Worm (Caenorhabditis elegans) whole organism, late embryonic: ENCODE data around the gene ttr-1.

ENCODE experiments used
- F13H6.1 ChIP-seq: sonication (generic microtip); optimal IDR thresholded peaks from 2 replicates; lab custom pipeline; 2016; ENCODE audit warnings: missing genetic modification characterization, missing compliant biosample characterization
- K09A11.1 ChIP-seq: sonication (generic microtip); optimal IDR thresholded peaks from 2 replicates; lab custom pipeline; 2017; ENCODE audit warnings: antibody characterized with exemption, mild to moderate bottlenecking, missing genetic modification characterization, missing compliant biosample characterization; ENCODE audit not compliant: insufficient read depth
- Y22D7AL.16 ChIP-seq: sonication (generic microtip); optimal IDR thresholded peaks from 2 replicates; lab custom pipeline; 2016; ENCODE audit warnings: missing genetic modification characterization, missing compliant biosample characterization
- ahr-1 ChIP-seq: sonication (generic microtip); optimal IDR thresholded peaks from 2 replicates; lab custom pipeline; 2016; ENCODE audit warnings: missing genetic modification characterization, missing compliant biosample characterization
- ama-1 ChIP-seq: fragments of 150-350 bp; optimal IDR thresholded peaks from 2 replicates; lab custom pipeline; 2014
- ceh-18 ChIP-seq: sonication (generic microtip); optimal IDR thresholded peaks from 2 replicates; lab custom pipeline; 2016; ENCODE audit warnings: missing genetic modification characterization, missing compliant biosample characterization
- ceh-22 ChIP-seq: sonication (generic microtip); optimal IDR thresholded peaks from 2 replicates; lab custom pipeline; 2017; ENCODE audit warnings: missing biosample characterization, missing genetic modification characterization
- ceh-24 ChIP-seq: sonication (generic microtip); optimal IDR thresholded peaks from 2 replicates; lab custom pipeline; 2016; ENCODE audit warnings: mild to moderate bottlenecking, missing genetic modification characterization, missing compliant biosample characterization
- ceh-30 ChIP-seq: fragments of 150-350 bp; optimal IDR thresholded peaks from 2 replicates; lab custom pipeline; 2014; ENCODE audit warnings: missing biosample characterization, missing genetic modification characterization
- ceh-45 ChIP-seq: fragments of 200-800 bp; sonication (Bioruptor generic); IDR thresholded peaks from 2 replicates; pipeline ENCODE4 v1.3.6; 2022; ENCODE audit warnings: missing genetic modification reagents, missing genetic modification characterization, missing compliant biosample characterization
- ceh-48 ChIP-seq: sonication (generic microtip); optimal IDR thresholded peaks from 2 replicates; lab custom pipeline; 2016; ENCODE audit warnings: missing genetic modification characterization, inconsistent platforms, missing compliant biosample characterization
- ceh-6 ChIP-seq: fragments of 200-800 bp; sonication (Bioruptor generic); optimal IDR thresholded peaks from 2 replicates; lab custom pipeline; 2018; ENCODE audit warnings: mild to moderate bottlenecking, missing genetic modification characterization, missing compliant biosample characterization
- ceh-9 ChIP-seq: sonication (generic microtip); optimal IDR thresholded peaks from 2 replicates; lab custom pipeline; 2016; ENCODE audit warnings: mild to moderate bottlenecking, missing genetic modification characterization, inconsistent platforms, missing compliant biosample characterization
- che-1 ChIP-seq: sonication (generic microtip); optimal IDR thresholded peaks from 2 replicates; lab custom pipeline; 2016; ENCODE audit warnings: mild to moderate bottlenecking, missing genetic modification characterization, missing compliant biosample characterization
- dmd-4 ChIP-seq: sonication (generic microtip); optimal IDR thresholded peaks from 2 replicates; lab custom pipeline; 2016; ENCODE audit warnings: borderline replicate concordance, missing genetic modification characterization, missing compliant biosample characterization
- dve-1 ChIP-seq: sonication (generic microtip); optimal IDR thresholded peaks from 2 replicates; lab custom pipeline; 2017; ENCODE audit warnings: antibody characterized with exemption, mild to moderate bottlenecking, missing genetic modification characterization, missing compliant biosample characterization
- elt-2 ChIP-seq: sonication (generic microtip); optimal IDR thresholded peaks from 2 replicates; lab custom pipeline; 2016; ENCODE audit warnings: missing genetic modification reagents, missing genetic modification characterization, missing compliant biosample characterization
- ets-4 ChIP-seq: sonication (generic microtip); optimal IDR thresholded peaks from 2 replicates; lab custom pipeline; 2016; ENCODE audit warnings: missing genetic modification characterization, missing compliant biosample characterization
- eyg-1 ChIP-seq: sonication (generic microtip); optimal IDR thresholded peaks from 2 replicates; lab custom pipeline; 2016; ENCODE audit warnings: missing genotype, missing genetic modification characterization, missing compliant biosample characterization
- fkh-6 ChIP-seq: sonication (generic microtip); optimal IDR thresholded peaks from 2 replicates; lab custom pipeline; 2016; ENCODE audit warnings: missing genetic modification characterization, missing compliant biosample characterization
- hlh-13 ChIP-seq: fragments of 200-800 bp; sonication (Bioruptor generic); optimal IDR thresholded peaks from 2 replicates; lab custom pipeline; 2018; ENCODE audit warnings: mild to moderate bottlenecking, missing genetic modification characterization, missing compliant biosample characterization
- hlh-15 ChIP-seq: sonication (generic microtip); optimal IDR thresholded peaks from 2 replicates; lab custom pipeline; 2016; ENCODE audit warnings: missing genetic modification characterization, missing compliant biosample characterization
- hlh-6 ChIP-seq: sonication (generic microtip); optimal IDR thresholded peaks from 2 replicates; lab custom pipeline; 2016; ENCODE audit warnings: missing genotype, missing genetic modification characterization, missing compliant biosample characterization
- lim-6 ChIP-seq: sonication (generic microtip); optimal IDR thresholded peaks from 2 replicates; lab custom pipeline; 2016; ENCODE audit warnings: missing genetic modification characterization, missing compliant biosample characterization
- lin-11 ChIP-seq: fragments of 200-800 bp; sonication (Bioruptor generic); optimal IDR thresholded peaks from 2 replicates; lab custom pipeline; 2018; ENCODE audit warnings: mild to moderate bottlenecking, missing genetic modification characterization, missing compliant biosample characterization
- madf-2 ChIP-seq: sonication (generic microtip); optimal IDR thresholded peaks from 2 replicates; lab custom pipeline; 2017; ENCODE audit warnings: missing genetic modification characterization, missing compliant biosample characterization
- mec-3 ChIP-seq: sonication (generic microtip); optimal IDR thresholded peaks from 2 replicates; lab custom pipeline; 2016; ENCODE audit warnings: borderline replicate concordance, missing genetic modification characterization, missing compliant biosample characterization
- nhr-11 ChIP-seq: fragments of 150-350 bp; optimal IDR thresholded peaks from 2 replicates; lab custom pipeline; 2014; ENCODE audit warnings: missing biosample characterization, missing genetic modification characterization
- nhr-232 ChIP-seq: sonication (generic microtip); optimal IDR thresholded peaks from 2 replicates; lab custom pipeline; 2016; ENCODE audit warnings: missing genetic modification characterization, missing compliant biosample characterization
- odd-2 ChIP-seq: sonication (generic microtip); optimal IDR thresholded peaks from 2 replicates; lab custom pipeline; 2017; ENCODE audit warnings: antibody characterized with exemption, mild to moderate bottlenecking, missing genetic modification characterization, missing compliant biosample characterization
- pat-9 ChIP-seq: fragments of 200-800 bp; sonication (Bioruptor generic); optimal IDR thresholded peaks from 2 replicates; lab custom pipeline; 2018; ENCODE audit warnings: mild to moderate bottlenecking, missing genetic modification characterization, moderate library complexity, missing compliant biosample characterization
- pha-2 ChIP-seq: sonication (generic microtip); optimal IDR thresholded peaks from 2 replicates; lab custom pipeline; 2017; ENCODE audit warnings: mild to moderate bottlenecking, missing genetic modification characterization, missing compliant biosample characterization
- pros-1 ChIP-seq: fragments of 150-350 bp; optimal IDR thresholded peaks from 2 replicates; lab custom pipeline; 2014; ENCODE audit warnings: missing biosample characterization, missing genetic modification reagents, missing genetic modification characterization
- sox-2 ChIP-seq: fragments of 200-800 bp; sonication (Bioruptor generic); IDR thresholded peaks from 2 replicates; pipeline ENCODE4 v1.3.6; 2022; ENCODE audit warnings: missing genetic modification reagents, missing genetic modification characterization, missing compliant biosample characterization
- ttx-3 ChIP-seq: sonication (generic microtip); optimal IDR thresholded peaks from 2 replicates; lab custom pipeline; 2016; ENCODE audit warnings: missing genetic modification reagents, missing genetic modification characterization, missing compliant biosample characterization
- unc-3 ChIP-seq, 2 experiments: fragments of 200-800 bp in 1 of 2; sonication (Bioruptor generic) in 1 of 2; sonication (generic microtip) in 1 of 2; conservative IDR thresholded peaks in 1 of 2; optimal IDR thresholded peaks in 1 of 2; 2 replicates each; pipeline versions ENCODE4 v1.3.6 to Lab custom; 2016 to 2022; ENCODE audit warnings: missing compliant biosample characterization in 2 of 2, missing genetic modification characterization in 2 of 2, missing genetic modification reagents in 1 of 2
- unc-55 ChIP-seq: sonication (generic microtip); optimal IDR thresholded peaks from 2 replicates; lab custom pipeline; 2017; ENCODE audit warnings: missing biosample characterization, missing genetic modification reagents, missing genetic modification characterization
- unc-86 ChIP-seq: sonication (generic microtip); optimal IDR thresholded peaks from 2 replicates; lab custom pipeline; 2016; ENCODE audit warnings: missing genetic modification characterization, missing compliant biosample characterization
- zip-5 ChIP-seq: sonication (generic microtip); optimal IDR thresholded peaks from 2 replicates; lab custom pipeline; 2016; ENCODE audit warnings: missing genetic modification characterization, missing compliant biosample characterization

Gene ttr-1

ce11 chrIII:9941020-9941674 is 12.3 kb downstream of the ttr-1 start, which contains the start of the genes K03H1.9 and K03H1.12:
Gene K03H1.9, minus strand, starts transcription at chrIII:9941490.
Gene K03H1.12, plus strand, starts transcription at chrIII:9941624.
- TF ChIP-seq K09A11.1 (no peak), unc-3 (GFP tag; conservative IDR thresholded peaks at IDR 0.05; lab: Robert Waterston, UW) (no peak), unc-3 (tag; optimal IDR thresholded peaks at IDR 0.05; lab: Kevin White, UChicago) (no peak), fkh-6 (no peak), ceh-18 (tag; lab: Kevin White, UChicago) (no peak), ttx-3 (tag; lab: Kevin White, UChicago) (no peak), Y22D7AL.16 (tag; lab: Kevin White, UChicago) (no peak), odd-2 (tag; lab: Kevin White, UChicago) (no peak), ets-4 (tag; lab: Kevin White, UChicago) (no peak)
- TF ChIP-seq, all 69 proteins: peak for 0

DNA sequence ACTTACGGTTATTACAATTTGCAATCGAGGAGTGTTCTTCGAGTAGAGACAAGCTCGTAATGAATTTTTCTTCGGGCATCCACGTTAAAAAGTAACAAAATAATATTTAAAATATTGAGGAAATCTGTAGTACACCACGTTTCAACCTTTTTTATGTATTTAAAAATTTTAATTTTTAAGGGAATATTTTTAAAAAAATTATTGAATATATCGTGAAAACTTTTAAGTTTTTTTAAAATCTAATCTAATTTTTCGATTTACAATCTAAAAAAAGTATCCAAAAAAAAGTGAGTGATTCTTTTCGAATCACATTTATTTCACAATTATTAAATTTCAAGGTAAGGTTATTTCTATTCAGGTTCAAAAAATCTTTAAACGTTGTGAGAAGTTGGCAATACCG is 15.8 kb downstream of the ttr-1 start, which contains the start of gene gln-2:
Gene gln-2 (minus strand): TSS at position 101 of the 400 bp plus-strand sequence.
- no peak for TF ChIP-seq hlh-6
- TF ChIP-seq, all 69 proteins: peak for 0

ce11 chrIII:9946806-9947419 is 18.0 kb downstream of the ttr-1 start, which contains the start of gene K03H1.7:
Gene K03H1.7, plus strand, starts transcription at chrIII:9947405.
- TF ChIP-seq ceh-48 (tag; lab: Kevin White, UChicago), result no peak
- TF ChIP-seq pros-1, result no peak
- no peak for TF ChIP-seq eyg-1
- TF ChIP-seq nhr-232, result no peak
- no peak for TF ChIP-seq hlh-13 (GFP tag; lab: Kevin White, UChicago)
- no peak for TF ChIP-seq dmd-4 (tag; lab: Kevin White, UChicago)
- TF ChIP-seq ceh-45, result no peak
- TF ChIP-seq hlh-15, result no peak
- TF ChIP-seq ahr-1 (tag; lab: Kevin White, UChicago), result no peak
- TF ChIP-seq odd-2 (tag; lab: Kevin White, UChicago), result no peak
- no peak for TF ChIP-seq ceh-18 (tag; lab: Kevin White, UChicago)
- no peak for TF ChIP-seq dve-1 (tag; lab: Kevin White, UChicago)
- TF ChIP-seq ceh-9 (tag; lab: Kevin White, UChicago), result no peak
- no peak for TF ChIP-seq Y22D7AL.16 (tag; lab: Kevin White, UChicago)
- TF ChIP-seq ama-1 (lab: Kevin White, UChicago), result no peak
- TF ChIP-seq pha-2 (tag; lab: Kevin White, UChicago), result no peak
- no peak for TF ChIP-seq lim-6 (tag; lab: Kevin White, UChicago)
- no peak for TF ChIP-seq che-1 (tag; lab: Kevin White, UChicago)
- no peak for TF ChIP-seq madf-2 (tag; lab: Kevin White, UChicago)

- TF ChIP-seq unc-55 (GFP tag; lab: Kevin White, UChicago) (peak; percentile 52), ceh-6 (GFP tag; lab: Kevin White, UChicago) (no peak), pat-9 (tag; lab: Kevin White, UChicago) (no peak), eyg-1 (no peak), sox-2 (GFP tag; lab: Robert Waterston, UW) (no peak), hlh-6 (no peak), ceh-48 (tag; lab: Kevin White, UChicago) (peak; percentile 49), nhr-11 (tag; lab: Kevin White, UChicago) (no peak)
These were observed 21.4 kb downstream of the ttr-1 start, which contains the start of gene K03H1.13 for ce11 chrIII:9950244-9950643. Gene K03H1.13, minus strand, starts transcription at chrIII:9950344.

DNA sequence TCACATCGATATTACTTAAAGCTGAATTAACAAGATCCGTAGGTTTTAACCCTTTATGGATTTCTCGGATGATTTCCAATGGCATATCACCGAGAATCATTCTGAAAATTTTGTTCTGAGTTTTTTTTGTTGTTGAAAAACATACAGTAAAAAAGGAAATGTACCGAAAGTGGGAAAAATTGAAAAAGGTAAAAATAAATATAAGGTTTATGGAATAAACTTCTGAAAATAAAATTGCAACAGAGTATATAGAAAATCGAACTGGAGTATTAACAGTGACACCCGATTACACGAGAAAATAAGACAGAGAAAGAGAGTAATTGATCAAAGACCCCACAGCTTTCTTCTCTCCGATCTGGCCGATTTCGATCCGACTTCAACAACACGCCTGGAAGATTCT is 23.0 kb downstream of the ttr-1 start, which contains the start of gene K03H1.11:
Gene K03H1.11 (minus strand): TSS at position 101 of the 400 bp plus-strand sequence.
- TF ChIP-seq unc-86 (tag; lab: Kevin White, UChicago) (no peak), mec-3 (no peak), hlh-13 (GFP tag; lab: Kevin White, UChicago) (no peak), ceh-48 (tag; lab: Kevin White, UChicago) (no peak), elt-2 (tag; lab: Kevin White, UChicago) (no peak), ceh-24 (tag; lab: Kevin White, UChicago) (no peak), dve-1 (tag; lab: Kevin White, UChicago) (no peak), che-1 (tag; lab: Kevin White, UChicago) (no peak), pros-1 (no peak), F13H6.1 (tag; lab: Kevin White, UChicago) (no peak), ceh-22 (no peak), madf-2 (tag; lab: Kevin White, UChicago) (no peak), fkh-6 (no peak), ceh-30 (tag; lab: Kevin White, UChicago) (no peak), ceh-18 (tag; lab: Kevin White, UChicago) (no peak), ttx-3 (tag; lab: Kevin White, UChicago) (no peak), Y22D7AL.16 (tag; lab: Kevin White, UChicago) (no peak), zip-5 (tag; lab: Kevin White, UChicago) (no peak), K09A11.1 (no peak), lin-11 (tag; lab: Kevin White, UChicago) (no peak)
